Worm (Caenorhabditis elegans) whole organism, L1 larva: ENCODE data around the gene C07G1.6.

Source experiments
- C04F5.9 ChIP-seq: sonication (generic microtip); optimal IDR thresholded peaks from 2 replicates; lab custom pipeline; 2016; ENCODE audit warnings: missing genetic modification characterization, missing compliant biosample characterization
- C34B4.2 ChIP-seq: sonication (generic microtip); optimal IDR thresholded peaks from 2 replicates; lab custom pipeline; 2017; ENCODE audit warnings: mild to moderate bottlenecking, missing genetic modification characterization, missing compliant biosample characterization
- Y116A8C.19 ChIP-seq: sonication (generic microtip); optimal IDR thresholded peaks from 2 replicates; lab custom pipeline; 2016; ENCODE audit warnings: missing compliant biosample characterization, missing genetic modification characterization, borderline replicate concordance
- aha-1 ChIP-seq: fragments of 150-350 bp; optimal IDR thresholded peaks from 2 replicates; lab custom pipeline; 2014; ENCODE audit warnings: missing biosample characterization, missing genetic modification characterization
- alr-1 ChIP-seq: fragments of 200-800 bp; sonication (Bioruptor generic); optimal IDR thresholded peaks from 2 replicates; lab custom pipeline; 2018; ENCODE audit warnings: borderline replicate concordance, mild to moderate bottlenecking, missing genetic modification characterization, missing compliant biosample characterization
- aly-2 ChIP-seq: fragments of 150-350 bp; optimal IDR thresholded peaks from 2 replicates; lab custom pipeline; 2014; ENCODE audit warnings: missing biosample characterization, missing genetic modification characterization
- ama-1 ChIP-seq: fragments of 150-350 bp; optimal IDR thresholded peaks from 2 replicates; lab custom pipeline; 2014
- ceh-63 ChIP-seq: fragments of 200-800 bp; sonication (Bioruptor generic); optimal IDR thresholded peaks from 2 replicates; lab custom pipeline; 2018; ENCODE audit warnings: mild to moderate bottlenecking, missing genetic modification characterization, missing compliant biosample characterization
- ces-1 ChIP-seq: fragments of 150-350 bp; optimal IDR thresholded peaks from 2 replicates; lab custom pipeline; 2014; ENCODE audit warnings: missing biosample characterization, missing genetic modification reagents, missing genetic modification characterization
- dsc-1 ChIP-seq: sonication (generic microtip); optimal IDR thresholded peaks from 2 replicates; lab custom pipeline; 2016; ENCODE audit warnings: mild to moderate bottlenecking, missing genetic modification characterization, missing compliant biosample characterization
- efl-3 ChIP-seq: fragments of 200-800 bp; sonication (Bioruptor generic); optimal IDR thresholded peaks from 2 replicates; lab custom pipeline; 2018; ENCODE audit warnings: mild to moderate bottlenecking, missing genetic modification characterization, missing compliant biosample characterization
- egl-27 ChIP-seq, 2 experiments: fragments of 150-350 bp in 1 of 2; sonication (generic microtip); optimal IDR thresholded peaks; 3 replicates each; lab custom pipeline; 2017 to 2018; ENCODE audit warnings: missing biosample characterization in 2 of 2, missing genetic modification characterization in 2 of 2, missing genetic modification reagents in 2 of 2
- elt-3 ChIP-seq, 6 experiments: fragments of 150-350 bp in 1 of 6; sonication (generic microtip); optimal IDR thresholded peaks; 2 replicates each; lab custom pipeline; 2017 to 2018; ENCODE audit warnings: missing biosample characterization in 6 of 6, missing genetic modification characterization in 6 of 6, inconsistent platforms in 1 of 6
- ets-5 ChIP-seq: fragments of 200-800 bp; sonication (Bioruptor generic); IDR thresholded peaks from 2 replicates; pipeline ENCODE4 v1.3.6; 2022; ENCODE audit warnings: missing genetic modification characterization, missing compliant biosample characterization
- fkh-8 ChIP-seq: sonication (generic microtip); optimal IDR thresholded peaks from 2 replicates; lab custom pipeline; 2016; ENCODE audit warnings: mild to moderate bottlenecking, missing genetic modification characterization, missing compliant biosample characterization
- hlh-4 ChIP-seq: sonication (generic microtip); optimal IDR thresholded peaks from 2 replicates; lab custom pipeline; 2016; ENCODE audit warnings: mild to moderate bottlenecking, missing genetic modification characterization, missing compliant biosample characterization
- hpl-2 ChIP-seq: fragments of 150-350 bp; optimal IDR thresholded peaks from 2 replicates; lab custom pipeline; 2014; ENCODE audit warnings: missing biosample characterization, missing genetic modification reagents, missing genetic modification characterization
- jun-1 ChIP-seq: fragments of 150-350 bp; optimal IDR thresholded peaks from 2 replicates; lab custom pipeline; 2014; ENCODE audit warnings: missing biosample characterization, missing genetic modification reagents, missing genetic modification characterization
- lin-13 ChIP-seq: fragments of 150-350 bp; optimal IDR thresholded peaks from 2 replicates; lab custom pipeline; 2014; ENCODE audit warnings: missing biosample characterization, missing genetic modification reagents, missing genetic modification characterization
- lin-14 ChIP-seq: fragments of 200-800 bp; sonication (Bioruptor generic); optimal IDR thresholded peaks from 2 replicates; lab custom pipeline; 2018; ENCODE audit warnings: mild to moderate bottlenecking, missing genetic modification characterization, moderate library complexity, missing compliant biosample characterization
- mab-9 ChIP-seq: fragments of 200-800 bp; sonication (Bioruptor generic); IDR thresholded peaks from 2 replicates; pipeline ENCODE4 v1.3.6; 2022; ENCODE audit warnings: missing genetic modification reagents, missing genetic modification characterization, missing compliant biosample characterization
- mdl-1 ChIP-seq, 2 experiments: fragments of 150-350 bp; optimal IDR thresholded peaks; 2 replicates each; lab custom pipeline; 2014 to 2017; ENCODE audit warnings: missing biosample characterization in 2 of 2, missing genetic modification characterization in 2 of 2, inconsistent platforms in 1 of 2
- nhr-11 ChIP-seq: fragments of 150-350 bp; optimal IDR thresholded peaks from 2 replicates; lab custom pipeline; 2014; ENCODE audit warnings: missing biosample characterization, missing genetic modification characterization
- nhr-19 ChIP-seq: fragments of 200-800 bp; sonication (Bioruptor generic); conservative IDR thresholded peaks from 2 replicates; pipeline ENCODE4 v1.3.6; 2022; ENCODE audit warnings: missing genetic modification characterization, missing compliant biosample characterization
- nhr-28 ChIP-seq: fragments of 150-350 bp; optimal IDR thresholded peaks from 2 replicates; lab custom pipeline; 2014; ENCODE audit warnings: missing biosample characterization, missing genetic modification characterization
- nhr-71 ChIP-seq: sonication (generic microtip); optimal IDR thresholded peaks from 2 replicates; lab custom pipeline; 2016; ENCODE audit warnings: mild to moderate bottlenecking, missing genetic modification characterization, moderate library complexity, missing compliant biosample characterization
- nhr-76 ChIP-seq: sonication (generic microtip); optimal IDR thresholded peaks from 2 replicates; lab custom pipeline; 2017; ENCODE audit warnings: missing biosample characterization, missing genetic modification characterization
- nhr-77 ChIP-seq: fragments of 150-350 bp; optimal IDR thresholded peaks from 2 replicates; lab custom pipeline; 2014; ENCODE audit warnings: missing biosample characterization, missing genetic modification characterization
- nhr-84 ChIP-seq: sonication (generic microtip); optimal IDR thresholded peaks from 2 replicates; lab custom pipeline; 2017; ENCODE audit warnings: missing biosample characterization, missing genetic modification characterization
- nhr-85 ChIP-seq: sonication (generic microtip); peaks from one replicate; lab custom pipeline; 2016; ENCODE audit warnings: missing genetic modification characterization, inconsistent platforms, missing compliant biosample characterization
- nhr-90 ChIP-seq: sonication (generic microtip); optimal IDR thresholded peaks from 2 replicates; lab custom pipeline; 2016; ENCODE audit warnings: mild to moderate bottlenecking, missing genetic modification characterization, missing compliant biosample characterization; ENCODE audit not compliant: poor library complexity
- pax-3 ChIP-seq: fragments of 200-800 bp; sonication (Bioruptor generic); optimal IDR thresholded peaks from 2 replicates; lab custom pipeline; 2018; ENCODE audit warnings: mild to moderate bottlenecking, missing genetic modification characterization, moderate library complexity, missing compliant biosample characterization
- rnt-1 ChIP-seq: sonication (generic microtip); optimal IDR thresholded peaks from 2 replicates; lab custom pipeline; 2016; ENCODE audit warnings: mild to moderate bottlenecking, missing genetic modification characterization, moderate library complexity, missing compliant biosample characterization
- snpc-4 ChIP-seq: fragments of 150-350 bp; optimal IDR thresholded peaks from 2 replicates; lab custom pipeline; 2014; ENCODE audit warnings: missing biosample characterization, missing genetic modification characterization
- snu-23 ChIP-seq: sonication (generic microtip); optimal IDR thresholded peaks from 2 replicates; lab custom pipeline; 2016; ENCODE audit warnings: missing genetic modification characterization, missing compliant biosample characterization
- sox-4 ChIP-seq: sonication (generic microtip); optimal IDR thresholded peaks from 2 replicates; lab custom pipeline; 2016; ENCODE audit warnings: missing genetic modification characterization, missing compliant biosample characterization
- sup-37 ChIP-seq: fragments of 200-800 bp; sonication (Bioruptor generic); optimal IDR thresholded peaks from 2 replicates; lab custom pipeline; 2018; ENCODE audit warnings: mild to moderate bottlenecking, missing genetic modification characterization, missing compliant biosample characterization
- swsn-7 ChIP-seq: sonication (generic microtip); optimal IDR thresholded peaks from 2 replicates; lab custom pipeline; 2016; ENCODE audit warnings: missing genetic modification characterization, missing compliant biosample characterization
- unc-130 ChIP-seq: fragments of 150-350 bp; optimal IDR thresholded peaks from 2 replicates; lab custom pipeline; 2017; ENCODE audit warnings: missing biosample characterization, missing genetic modification characterization, inconsistent platforms
- unc-62 ChIP-seq: fragments of 150-350 bp; optimal IDR thresholded peaks from 2 replicates; lab custom pipeline; 2014; ENCODE audit warnings: missing biosample characterization, missing genetic modification reagents, missing genetic modification characterization
- unc-98 ChIP-seq: fragments of 200-800 bp; sonication (Bioruptor generic); IDR thresholded peaks from 2 replicates; pipeline ENCODE4 v1.3.6; 2022; ENCODE audit warnings: missing genetic modification characterization, missing compliant biosample characterization
- vab-15 ChIP-seq: sonication (generic microtip); optimal IDR thresholded peaks from 2 replicates; lab custom pipeline; 2017; ENCODE audit warnings: missing genotype, mild to moderate bottlenecking, missing genetic modification characterization, missing compliant biosample characterization
- zip-4 ChIP-seq: fragments of 200-800 bp; sonication (Bioruptor generic); optimal IDR thresholded peaks from 2 replicates; lab custom pipeline; 2018; ENCODE audit warnings: mild to moderate bottlenecking, missing genetic modification characterization, moderate library complexity, missing compliant biosample characterization
- ztf-4 ChIP-seq: fragments of 150-350 bp; optimal IDR thresholded peaks from 2 replicates; lab custom pipeline; 2014; ENCODE audit warnings: missing biosample characterization, missing genetic modification characterization

C07G1.6 gene

ce11 chrIV:8229523-8229922 is 19.3 kb upstream of the C07G1.6 start (continued):
- TF ChIP-seq ceh-63 (no peak), nhr-19 (peak; percentile 24), nhr-76 (tag; lab: Kevin White, UChicago) (no peak), hpl-2 (peak; percentile 16), mab-9 (no peak), nhr-84 (no peak), ama-1 (lab: Kevin White, UChicago) (no peak), ets-5 (GFP tag; lab: Robert Waterston, UW) (no peak), unc-62 (GFP tag; lab: Kevin White, UChicago) (no peak), efl-3 (GFP tag; lab: Kevin White, UChicago) (no peak), hlh-4 (tag; lab: Kevin White, UChicago) (no peak), rnt-1 (peak; percentile 27), nhr-28 (no peak), vab-15 (no peak), sup-37 (GFP tag; lab: Kevin White, UChicago) (peak; percentile 11), pax-3 (no peak), lin-13 (GFP tag; lab: Kevin White, UChicago) (no peak), zip-4 (GFP tag; lab: Kevin White, UChicago) (no peak), alr-1 (no peak), sox-4 (no peak), snpc-4 (no peak), nhr-71 (tag; lab: Kevin White, UChicago) (peak; percentile 68), nhr-11 (no peak), nhr-90 (tag; lab: Kevin White, UChicago) (peak; percentile 66), ztf-4 (tag; lab: Kevin White, UChicago) (no peak), dsc-1 (no peak), C04F5.9 (tag; lab: Kevin White, UChicago) (no peak), unc-130 (tag; lab: Kevin White, UChicago) (no peak), lin-14 (GFP tag; lab: Kevin White, UChicago) (peak; percentile 82), aha-1 (tag; lab: Kevin White, UChicago) (no peak), elt-3 (tag; optimal IDR thresholded peaks at IDR 0.05; lab: Kevin White, UChicago) (peak in 2 of 6 experiments; percentile 20 to 22), nhr-77 (tag; lab: Kevin White, UChicago) (peak; percentile 58), fkh-8 (tag; lab: Kevin White, UChicago) (no peak), Y116A8C.19 (tag; lab: Kevin White, UChicago) (no peak), jun-1 (tag; lab: Kevin White, UChicago) (peak; percentile 59), mdl-1 (tag; optimal IDR thresholded peaks at IDR 0.05; lab: Kevin White, UChicago) (peak in 1 of 2 experiments; percentile 55), swsn-7 (tag; lab: Kevin White, UChicago) (peak; percentile 51), unc-98 (no peak), egl-27 (tag; optimal IDR thresholded peaks at IDR 0.05; lab: Kevin White, UChicago) (peak in 1 of 2 experiments; percentile 15), snu-23 (GFP tag; lab: Kevin White, UChicago) (peak; percentile 43), aly-2 (tag; lab: Kevin White, UChicago) (no peak), ces-1 (no peak)
- TF ChIP-seq, all 84 proteins: peak for 23

- TF ChIP-seq C34B4.2 (no peak), nhr-85 (tag; lab: Kevin White, UChicago) (peak; percentile 43), nhr-90 (tag; lab: Kevin White, UChicago) (no peak), egl-27 (tag; optimal IDR thresholded peaks at IDR 0.05; lab: Kevin White, UChicago) (no peak)
Measured at ce11 chrIV:8226474-8226873, 16.3 kb upstream of the C07G1.6 start.
